Worm (Caenorhabditis elegans) whole organism, late embryonic: ENCODE data around the gene grd-11.

ENCODE experiments used
- F13H6.1 ChIP-seq: sonication (generic microtip); optimal IDR thresholded peaks from 2 replicates; lab custom pipeline; 2016; ENCODE audit warnings: missing genetic modification characterization, missing compliant biosample characterization
- ama-1 ChIP-seq: fragments of 150-350 bp; optimal IDR thresholded peaks from 2 replicates; lab custom pipeline; 2014
- ceh-45 ChIP-seq: fragments of 200-800 bp; sonication (Bioruptor generic); IDR thresholded peaks from 2 replicates; pipeline ENCODE4 v1.3.6; 2022; ENCODE audit warnings: missing genetic modification reagents, missing genetic modification characterization, missing compliant biosample characterization
- dmd-4 ChIP-seq: sonication (generic microtip); optimal IDR thresholded peaks from 2 replicates; lab custom pipeline; 2016; ENCODE audit warnings: borderline replicate concordance, missing genetic modification characterization, missing compliant biosample characterization
- elt-2 ChIP-seq: sonication (generic microtip); optimal IDR thresholded peaks from 2 replicates; lab custom pipeline; 2016; ENCODE audit warnings: missing genetic modification reagents, missing genetic modification characterization, missing compliant biosample characterization
- eyg-1 ChIP-seq: sonication (generic microtip); optimal IDR thresholded peaks from 2 replicates; lab custom pipeline; 2016; ENCODE audit warnings: missing genotype, missing genetic modification characterization, missing compliant biosample characterization
- fkh-10 ChIP-seq: fragments of 150-350 bp; optimal IDR thresholded peaks from 2 replicates; lab custom pipeline; 2014; ENCODE audit warnings: missing biosample characterization, missing genetic modification reagents, missing genetic modification characterization
- npax-4 ChIP-seq: sonication (generic microtip); optimal IDR thresholded peaks from 2 replicates; lab custom pipeline; 2016; ENCODE audit warnings: missing genetic modification characterization, missing compliant biosample characterization
- tbx-2 ChIP-seq: sonication (generic microtip); optimal IDR thresholded peaks from 2 replicates; lab custom pipeline; 2016; ENCODE audit warnings: missing genetic modification characterization, missing compliant biosample characterization
- unc-55 ChIP-seq: sonication (generic microtip); optimal IDR thresholded peaks from 2 replicates; lab custom pipeline; 2017; ENCODE audit warnings: missing biosample characterization, missing genetic modification reagents, missing genetic modification characterization
- unc-86 ChIP-seq: sonication (generic microtip); optimal IDR thresholded peaks from 2 replicates; lab custom pipeline; 2016; ENCODE audit warnings: missing genetic modification characterization, missing compliant biosample characterization

DNA sequence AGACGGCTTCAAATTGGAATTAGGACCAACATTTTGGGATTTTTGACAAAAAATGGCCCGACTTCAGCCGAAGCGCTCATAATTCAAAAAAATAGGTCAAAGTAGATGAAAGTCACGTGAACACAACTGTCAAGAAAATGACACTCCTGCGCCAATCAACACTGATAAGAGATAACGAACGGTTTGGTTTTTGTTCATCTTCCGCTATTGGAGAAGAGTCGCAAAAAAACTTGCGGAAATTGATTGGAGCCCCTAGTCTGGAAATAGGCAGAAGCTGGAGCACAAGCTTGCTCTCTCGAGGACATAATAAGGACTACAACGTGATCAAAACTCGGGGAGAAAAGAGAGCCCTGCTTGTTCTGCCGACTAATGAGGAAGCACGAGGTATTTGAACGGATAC is 55.7 kb downstream of the grd-11 start:
- TF ChIP-seq eyg-1 (tag; lab: Kevin White, UChicago) (no peak), dmd-4 (no peak), npax-4 (tag; lab: Kevin White, UChicago) (no peak), unc-86 (tag; lab: Kevin White, UChicago) (no peak), ceh-45 (GFP tag; lab: Robert Waterston, UW) (no peak), ama-1 (lab: Kevin White, UChicago) (no peak), F13H6.1 (no peak), elt-2 (tag; lab: Kevin White, UChicago) (no peak), tbx-2 (no peak), unc-55 (no peak), fkh-10 (no peak)
